Worm (Caenorhabditis elegans): ENCODE results near the gene idpp-14.

The idpp-14 gene

ce11 chrX:16131044-16131443, 48.9 kb downstream of the idpp-14 start (continued):
- no peak for TF ChIP-seq F33H1.4 (GFP tag; IDR thresholded peaks at IDR 0.05)
- TF ChIP-seq bed-2 (GFP tag; IDR thresholded peaks at IDR 0.05): 0 out of 2 replicates have a peak, but pooled peaks have one; percentile 29
- TF ChIP-seq dox-1 (GFP tag; IDR thresholded peaks at IDR 0.05): peak; percentile 54
- TF ChIP-seq egrh-3 (GFP tag; IDR thresholded peaks at IDR 0.05): peak; percentile 13; the same call in 1 of the 2 replicates
- TF ChIP-seq Y56A3A.18 (GFP tag; IDR thresholded peaks at IDR 0.05): no peak
- no peak for TF ChIP-seq K11D2.4 (GFP tag; IDR thresholded peaks at IDR 0.05)
- TF ChIP-seq hmg-1.2 (GFP tag; IDR thresholded peaks at IDR 0.05): peak; percentile 29; the same call in 1 of the 2 replicates
- no peak for TF ChIP-seq F23B12.7 (tag; optimal IDR thresholded peaks at IDR 0.05; ENCODE audit: insufficient read depth)
- TF ChIP-seq mel-28 (tag; optimal IDR thresholded peaks at IDR 0.05; ENCODE audit: borderline replicate concordance): no peak
- TF ChIP-seq ets-4 (GFP tag; optimal IDR thresholded peaks at IDR 0.05): peak; percentile 69
- TF ChIP-seq atf-7 (tag; optimal IDR thresholded peaks at IDR 0.05): peak; percentile 47
- peak; percentile 77 for TF ChIP-seq zfh-2 (GFP tag; conservative IDR thresholded peaks at IDR 0.05)
- peak; percentile 71 for TF ChIP-seq K12H6.12 (tag; optimal IDR thresholded peaks at IDR 0.05)
- peak; percentile 38 for TF ChIP-seq attf-5 (GFP tag; optimal IDR thresholded peaks at IDR 0.05)
- TF ChIP-seq Y67H2A.10 (GFP tag; conservative IDR thresholded peaks at IDR 0.05): no peak

ce11 chrX:16133815-16134214, 51.7 kb downstream of the idpp-14 start:
- peak; percentile 4 for TF ChIP-seq attf-5 (GFP tag; optimal IDR thresholded peaks at IDR 0.05)
- TF ChIP-seq him-1 (tag; optimal IDR thresholded peaks at IDR 0.05): no peak
- TF ChIP-seq mcd-1 (GFP tag; IDR thresholded peaks at IDR 0.05): 0 out of 2 replicates have a peak, but pooled peaks have one; percentile 8
- TF ChIP-seq K11D2.4 (GFP tag; IDR thresholded peaks at IDR 0.05): peak; percentile 43; the same call in 1 of the 2 replicates
- TF ChIP-seq ceh-27 (GFP tag; optimal IDR thresholded peaks at IDR 0.05): peak; percentile 10
- peak; percentile 59; the same call in 1 of the 2 replicates for TF ChIP-seq cebp-1 (GFP tag; IDR thresholded peaks at IDR 0.05)
- peak; percentile 87 for TF ChIP-seq cebp-1 (tag; optimal IDR thresholded peaks at IDR 0.05)
- no peak for TF ChIP-seq dox-1 (GFP tag; IDR thresholded peaks at IDR 0.05)
- TF ChIP-seq hmg-1.2 (GFP tag; IDR thresholded peaks at IDR 0.05): peak; percentile 36; the same call in 1 of the 2 replicates
- TF ChIP-seq zfh-2 (GFP tag; conservative IDR thresholded peaks at IDR 0.05): peak; percentile 88
- no peak for TF ChIP-seq cebp-2 (GFP tag; IDR thresholded peaks at IDR 0.05)

All from whole organism, young adult.